Worm (Caenorhabditis elegans): ENCODE results near the gene lact-8.

DNA sequence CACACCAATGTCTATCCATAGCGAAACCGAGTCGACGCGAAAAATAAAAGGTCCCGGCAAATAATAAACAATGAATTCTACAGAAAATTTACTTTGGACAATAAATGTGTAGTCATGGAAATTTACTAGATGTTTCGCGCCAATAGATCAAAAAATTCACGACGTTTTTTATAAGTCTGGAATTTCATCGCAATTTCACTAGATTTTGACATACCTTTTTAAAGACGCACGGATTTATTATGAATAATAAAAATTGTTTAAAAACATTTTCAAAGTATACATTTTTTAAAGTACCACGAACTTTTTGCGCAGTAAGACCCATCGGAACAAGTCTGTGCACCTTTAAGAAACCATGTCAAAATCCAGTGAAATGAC, 17.4 kb downstream of the lact-8 start:
- TF ChIP-seq unc-86 (tag; optimal IDR thresholded peaks at IDR 0.05) (no peak), ama-1 (optimal IDR thresholded peaks at IDR 0.05) (no peak)
